Worm (Caenorhabditis elegans): Measurements from ENCODE around the gene srj-22.

Gene srj-22

ce11 chrV:10743649-10744048 is at the start of gene srj-22:
TSS of gene srj-22 (minus strand) at chrV:10743749.
- TF ChIP-seq dao-5 (tag; optimal IDR thresholded peaks at IDR 0.05) (no peak), W03F9.2 (tag; optimal IDR thresholded peaks at IDR 0.05) (no peak), him-1 (tag; optimal IDR thresholded peaks at IDR 0.05) (no peak)

ce11 chrV:10792775-10793174 is 49.2 kb upstream of the srj-22 start, which contains the start of gene D1054.10:
TSS of gene D1054.10 (minus strand) at chrV:10792875.
- TF ChIP-seq dao-5 (tag; optimal IDR thresholded peaks at IDR 0.05) (no peak), him-1 (tag; optimal IDR thresholded peaks at IDR 0.05) (no peak), W03F9.2 (tag; optimal IDR thresholded peaks at IDR 0.05) (no peak)

- no peak for TF ChIP-seq dao-5 (tag; optimal IDR thresholded peaks at IDR 0.05)
- no peak for TF ChIP-seq W03F9.2 (tag; optimal IDR thresholded peaks at IDR 0.05)
- TF ChIP-seq him-1 (tag; optimal IDR thresholded peaks at IDR 0.05) = no peak
Measured at ce11 chrV:10790921-10791320, 47.4 kb upstream of the srj-22 start, which contains the start of gene D1054.9. TSS of gene D1054.9 (minus strand) at chrV:10791057.

ce11 chrV:10784011-10784410 is 40.5 kb upstream of the srj-22 start, which contains the start of gene D1054.8:
TSS of gene D1054.8 (plus strand) at chrV:10784311.
- TF ChIP-seq him-1 (tag; optimal IDR thresholded peaks at IDR 0.05) (no peak), W03F9.2 (tag; optimal IDR thresholded peaks at IDR 0.05) (no peak), dao-5 (tag; optimal IDR thresholded peaks at IDR 0.05) (no peak)

- TF ChIP-seq W03F9.2 (tag; optimal IDR thresholded peaks at IDR 0.05) = no peak
- TF ChIP-seq dao-5 (tag; optimal IDR thresholded peaks at IDR 0.05) = no peak
- TF ChIP-seq him-1 (tag; optimal IDR thresholded peaks at IDR 0.05) = no peak
Measured at ce11 chrV:10776528-10777055, 33.0 kb upstream of the srj-22 start, which contains the start of gene D1054.5. TSS of gene D1054.5 (minus strand) at chrV:10776578.

- TF ChIP-seq W03F9.2 (tag; optimal IDR thresholded peaks at IDR 0.05) (no peak), dao-5 (tag; optimal IDR thresholded peaks at IDR 0.05) (no peak), him-1 (tag; optimal IDR thresholded peaks at IDR 0.05) (no peak)
Measured at ce11 chrV:10773216-10773615, 29.7 kb upstream of the srj-22 start.

ce11 chrV:10771390-10771789 is 27.8 kb upstream of the srj-22 start, which contains the start of gene D1054.3:
TSS of gene D1054.3 (plus strand) at chrV:10771451.
- TF ChIP-seq W03F9.2 (tag; optimal IDR thresholded peaks at IDR 0.05) = no peak
- TF ChIP-seq dao-5 (tag; optimal IDR thresholded peaks at IDR 0.05) = no peak
- TF ChIP-seq him-1 (tag; optimal IDR thresholded peaks at IDR 0.05) = no peak

- TF ChIP-seq W03F9.2 (tag; optimal IDR thresholded peaks at IDR 0.05) = peak; percentile 48
- no peak for TF ChIP-seq dao-5 (tag; optimal IDR thresholded peaks at IDR 0.05)
Measured at ce11 chrV:10770026-10770425, 26.5 kb upstream of the srj-22 start, which contains the start of the genes D1054.1 and pas-2. TSS of gene D1054.1 (minus strand) at chrV:10770217. TSS of gene pas-2 (plus strand) at chrV:10770368.

ce11 chrV:10768892-10769291 is 25.3 kb upstream of the srj-22 start:
- TF ChIP-seq dao-5 (tag; optimal IDR thresholded peaks at IDR 0.05) (no peak), him-1 (tag; optimal IDR thresholded peaks at IDR 0.05) (no peak)

- TF ChIP-seq dao-5 (tag; optimal IDR thresholded peaks at IDR 0.05) (no peak), W03F9.2 (tag; optimal IDR thresholded peaks at IDR 0.05) (no peak), him-1 (tag; optimal IDR thresholded peaks at IDR 0.05) (no peak)
Measured at ce11 chrV:10764066-10764465, 20.5 kb upstream of the srj-22 start, which contains the start of gene ocr-1. TSS of gene ocr-1 (plus strand) at chrV:10764366.

ce11 chrV:10762695-10763094 is 19.1 kb upstream of the srj-22 start, which contains the start of gene sre-6:
TSS of gene sre-6 (minus strand) at chrV:10762795.
- TF ChIP-seq him-1 (tag; optimal IDR thresholded peaks at IDR 0.05) (no peak), dao-5 (tag; optimal IDR thresholded peaks at IDR 0.05) (no peak), W03F9.2 (tag; optimal IDR thresholded peaks at IDR 0.05) (no peak)

ce11 chrV:10760839-10761238 is 17.3 kb upstream of the srj-22 start:
- no peak for TF ChIP-seq W03F9.2 (tag; optimal IDR thresholded peaks at IDR 0.05)
- TF ChIP-seq him-1 (tag; optimal IDR thresholded peaks at IDR 0.05) = no peak
- TF ChIP-seq dao-5 (tag; optimal IDR thresholded peaks at IDR 0.05) = no peak

ce11 chrV:10758658-10759057 is 15.1 kb upstream of the srj-22 start, which contains the start of gene F28H7.8:
TSS of gene F28H7.8 (plus strand) at chrV:10758958.
- TF ChIP-seq him-1 (tag; optimal IDR thresholded peaks at IDR 0.05) (no peak), dao-5 (tag; optimal IDR thresholded peaks at IDR 0.05) (no peak)

- TF ChIP-seq W03F9.2 (tag; optimal IDR thresholded peaks at IDR 0.05) (no peak), dao-5 (tag; optimal IDR thresholded peaks at IDR 0.05) (no peak), him-1 (tag; optimal IDR thresholded peaks at IDR 0.05) (no peak)
Measured at ce11 chrV:10757128-10757527, 13.6 kb upstream of the srj-22 start.

ce11 chrV:10756698-10757097 is 13.1 kb upstream of the srj-22 start, which contains the start of gene irld-6:
TSS of gene irld-6 (minus strand) at chrV:10756798.
- no peak for TF ChIP-seq W03F9.2 (tag; optimal IDR thresholded peaks at IDR 0.05)
- no peak for TF ChIP-seq dao-5 (tag; optimal IDR thresholded peaks at IDR 0.05)
- TF ChIP-seq him-1 (tag; optimal IDR thresholded peaks at IDR 0.05) = no peak

All from whole organism, L4/young adult.